Worm (Caenorhabditis elegans): ENCODE results near the gene B0218.7.

B0218.7 gene

ce11 chrIV:8203555-8203954 lies 37.7 kb upstream of the B0218.7 start:
- TF ChIP-seq zfp-3 (GFP tag; conservative IDR thresholded peaks at IDR 0.05) (no peak), unc-62 (GFP tag; optimal IDR thresholded peaks at IDR 0.05 in 1 of 2) (peak in 1 of 2 experiments; percentile 96), unc-62 (tag; optimal IDR thresholded peaks at IDR 0.05) (no peak)

- TF ChIP-seq egl-27 (tag; optimal IDR thresholded peaks at IDR 0.05) (no peak), daf-19 (GFP tag; conservative IDR thresholded peaks at IDR 0.05) (no peak), mdl-1 (tag; optimal IDR thresholded peaks at IDR 0.05) (no peak), mep-1 (tag; optimal IDR thresholded peaks at IDR 0.05) (no peak), ZK337.2 (GFP tag; IDR thresholded peaks at IDR 0.05) (no peak), saeg-2 (GFP tag; IDR thresholded peaks at IDR 0.05) (no peak), mes-2 (tag; optimal IDR thresholded peaks at IDR 0.05; ENCODE audit: poor library complexity, severe bottlenecking) (no peak), aha-1 (tag) (peak; percentile 35)
These were observed 35.3 kb upstream of the B0218.7 start, which contains the start of gene glrx-22 for ce11 chrIV:8201133-8201532. Gene glrx-22 (minus strand): TSS chrIV:8201233.

- TF ChIP-seq hlh-11 (tag; optimal IDR thresholded peaks at IDR 0.05) (peak; percentile 40), nhr-28 (tag; optimal IDR thresholded peaks at IDR 0.05) (peak; percentile 23), daf-16 (GFP tag; optimal IDR thresholded peaks at IDR 0.05) (no peak), daf-16 (tag; optimal IDR thresholded peaks at IDR 0.05) (peak; percentile 73), dve-1 (tag; optimal IDR thresholded peaks at IDR 0.05; ENCODE audit: insufficient read depth) (peak; percentile 46), dmd-9 (GFP tag; IDR thresholded peaks at IDR 0.05) (no peak), mep-1 (tag; optimal IDR thresholded peaks at IDR 0.05) (peak; percentile 12), nhr-77 (tag; optimal IDR thresholded peaks at IDR 0.05) (peak; percentile 50), pqm-1 (tag; optimal IDR thresholded peaks at IDR 0.05) (peak; percentile 67), nhr-41 (GFP tag; IDR thresholded peaks at IDR 0.05) (no peak), duxl-1 (tag; optimal IDR thresholded peaks at IDR 0.05; ENCODE audit: poor library complexity) (no peak), nhr-6 (tag; optimal IDR thresholded peaks at IDR 0.05) (peak; percentile 59), ztf-7 (tag; optimal IDR thresholded peaks at IDR 0.05) (peak; percentile 18), T20F7.1 (GFP tag; optimal IDR thresholded peaks at IDR 0.05) (peak; percentile 31)
These were observed 34.0 kb upstream of the B0218.7 start for ce11 chrIV:8199824-8200223.

- TF ChIP-seq unc-62 (GFP tag; optimal IDR thresholded peaks at IDR 0.05 in 1 of 2) (peak in 1 of 2 experiments; percentile 86), unc-62 (tag; optimal IDR thresholded peaks at IDR 0.05) (no peak), nhr-25 (tag; optimal IDR thresholded peaks at IDR 0.05; ENCODE audit: borderline replicate concordance, insufficient read depth) (no peak)
These were observed 33.4 kb upstream of the B0218.7 start for ce11 chrIV:8199274-8199673.

ce11 chrIV:8198851-8199250 lies 33.0 kb upstream of the B0218.7 start, which contains the start of gene wsp-1:
Gene wsp-1 (minus strand): TSS chrIV:8198951.
- TF ChIP-seq lin-1 (GFP tag; IDR thresholded peaks at IDR 0.05), result no peak
- no peak for TF ChIP-seq F44E2.7 (GFP tag; IDR thresholded peaks at IDR 0.05)
- no peak for TF ChIP-seq duxl-1 (tag; optimal IDR thresholded peaks at IDR 0.05; ENCODE audit: poor library complexity)
- no peak for TF ChIP-seq daf-19 (GFP tag; conservative IDR thresholded peaks at IDR 0.05)

- TF ChIP-seq ama-1 (optimal IDR thresholded peaks at IDR 0.05) (no peak), daf-16 (GFP tag; optimal IDR thresholded peaks at IDR 0.05) (no peak), daf-16 (tag; optimal IDR thresholded peaks at IDR 0.05) (no peak), aha-1 (tag) (peak; percentile 45), nhr-102 (tag; optimal IDR thresholded peaks at IDR 0.05) (no peak), Y105C5A.15 (GFP tag; IDR thresholded peaks at IDR 0.05) (no peak), set-16 (GFP tag; IDR thresholded peaks at IDR 0.05) (peak; percentile 66)
These were observed 27.0 kb upstream of the B0218.7 start for ce11 chrIV:8192878-8193277.
